Fruit fly (Drosophila melanogaster) whole organism, embryonic: ENCODE results near the gene CG1024.

Source experiments
- Abd-B ChIP-seq: fragments of 200-800 bp; sonication (Bioruptor generic); optimal IDR thresholded peaks from 2 replicates; lab custom pipeline; 2018; ENCODE audit warnings: missing biosample characterization, mild to moderate bottlenecking, missing genetic modification characterization, moderate library complexity
- Atf-2 ChIP-seq: fragments of 200-800 bp; sonication (Bioruptor generic); optimal IDR thresholded peaks from 2 replicates; lab custom pipeline; 2016; ENCODE audit warnings: missing biosample characterization, missing genetic modification characterization
- Atf6 ChIP-seq: fragments of 200-800 bp; sonication (Bioruptor generic); IDR thresholded peaks from 2 replicates; pipeline ENCODE4 v1.3.6; 2022; ENCODE audit warnings: missing biosample characterization, missing genetic modification characterization
- C15 ChIP-seq: fragments of 200-800 bp; sonication (Bioruptor generic); IDR thresholded peaks from 3 replicates; pipeline ENCODE4 v1.3.6; 2022; ENCODE audit warnings: missing biosample characterization, missing genetic modification characterization
- CG10209 ChIP-seq: fragments of 200-800 bp; sonication (Bioruptor generic); optimal IDR thresholded peaks from 3 replicates; lab custom pipeline; 2017; ENCODE audit warnings: missing biosample characterization, mild to moderate bottlenecking, missing genetic modification characterization, missing genetic modification reagents
- CG10274 ChIP-seq: fragments of 200-800 bp; sonication (Bioruptor generic); optimal IDR thresholded peaks from 3 replicates; lab custom pipeline; 2017; ENCODE audit warnings: missing biosample characterization, mild to moderate bottlenecking, missing genetic modification characterization
- CG10979 ChIP-seq: fragments of 200-800 bp; sonication (Bioruptor generic); optimal IDR thresholded peaks from 2 replicates; lab custom pipeline; 2018; ENCODE audit warnings: missing biosample characterization, mild to moderate bottlenecking, missing genetic modification characterization, moderate library complexity
- CG11247 ChIP-seq: fragments of 200-800 bp; sonication (Bioruptor generic); IDR thresholded peaks from 2 replicates; pipeline ENCODE4 v1.3.6; 2022; ENCODE audit warnings: missing biosample characterization, missing genetic modification characterization
- CG12155 ChIP-seq: fragments of 200-800 bp; sonication (Bioruptor generic); optimal IDR thresholded peaks from 3 replicates; lab custom pipeline; 2016; ENCODE audit warnings: missing biosample characterization, missing genetic modification characterization
- CG1233 ChIP-seq: fragments of 200-800 bp; sonication (Bioruptor generic); optimal IDR thresholded peaks from 4 replicates; lab custom pipeline; 2018; ENCODE audit warnings: missing biosample characterization, mild to moderate bottlenecking, missing genetic modification characterization
- CG12744 ChIP-seq: fragments of 200-800 bp; sonication (Bioruptor generic); optimal IDR thresholded peaks from 2 replicates; lab custom pipeline; 2016; ENCODE audit warnings: missing biosample characterization, missing genetic modification characterization
- CG13123 ChIP-seq: fragments of 200-800 bp; sonication (Bioruptor generic); optimal IDR thresholded peaks from 2 replicates; lab custom pipeline; 2016; ENCODE audit warnings: missing biosample characterization, missing genetic modification characterization
- CG13296 ChIP-seq: fragments of 200-800 bp; sonication (Bioruptor generic); optimal IDR thresholded peaks from 3 replicates; lab custom pipeline; 2018; ENCODE audit warnings: missing biosample characterization, mild to moderate bottlenecking, missing genetic modification characterization
- CG13894 ChIP-seq: fragments of 200-800 bp; sonication (Bioruptor generic); optimal IDR thresholded peaks from 3 replicates; lab custom pipeline; 2018; ENCODE audit warnings: missing biosample characterization, mild to moderate bottlenecking, missing genetic modification characterization, moderate library complexity
- CG14014 ChIP-seq: fragments of 200-800 bp; sonication (Bioruptor generic); IDR thresholded peaks from 2 replicates; pipeline ENCODE4 v1.3.6; 2022; ENCODE audit warnings: missing biosample characterization, missing genetic modification characterization
- CG17359 ChIP-seq: fragments of 200-800 bp; sonication (Bioruptor generic); optimal IDR thresholded peaks from 3 replicates; lab custom pipeline; 2018; ENCODE audit warnings: missing biosample characterization, mild to moderate bottlenecking, missing genetic modification characterization, moderate library complexity
- CG2875 ChIP-seq: fragments of 200-800 bp; sonication (Bioruptor generic); optimal IDR thresholded peaks from 2 replicates; lab custom pipeline; 2017; ENCODE audit warnings: missing biosample characterization, mild to moderate bottlenecking, missing genetic modification characterization, missing genetic modification reagents
- CG2889 ChIP-seq: fragments of 200-800 bp; sonication (Bioruptor generic); IDR thresholded peaks from 3 replicates; pipeline ENCODE4 v1.3.6; 2022; ENCODE audit warnings: missing biosample characterization, missing genetic modification characterization
- CG4328 ChIP-seq: fragments of 200-800 bp; sonication (Bioruptor generic); optimal IDR thresholded peaks from 3 replicates; lab custom pipeline; 2017; ENCODE audit warnings: missing biosample characterization, missing genetic modification reagents, missing genetic modification characterization
- CG4424 ChIP-seq: fragments of 200-800 bp; sonication (Bioruptor generic); optimal IDR thresholded peaks from 3 replicates; lab custom pipeline; 2016; ENCODE audit warnings: missing biosample characterization, missing genetic modification characterization
- CG4820 ChIP-seq: fragments of 200-800 bp; sonication (Bioruptor generic); optimal IDR thresholded peaks from 3 replicates; lab custom pipeline; 2016; ENCODE audit warnings: missing biosample characterization, missing genetic modification characterization
- CG5245 ChIP-seq: fragments of 200-800 bp; sonication (Bioruptor generic); optimal IDR thresholded peaks from 3 replicates; lab custom pipeline; 2016; ENCODE audit warnings: missing biosample characterization, missing genetic modification characterization
- CG6272 ChIP-seq: fragments of 200-800 bp; sonication (Bioruptor generic); IDR thresholded peaks from 2 replicates; pipeline ENCODE4 v1.3.6; 2022; ENCODE audit warnings: missing biosample characterization, missing genetic modification characterization
- CG6791 ChIP-seq: fragments of 200-800 bp; sonication (Bioruptor generic); IDR thresholded peaks from 3 replicates; pipeline ENCODE4 v1.3.6; 2022; ENCODE audit warnings: missing biosample characterization, missing genetic modification characterization; ENCODE audit not compliant: partially characterized antibody
- CG8290 ChIP-seq, 3 experiments: fragments of 200-800 bp; sonication (Bioruptor generic); optimal IDR thresholded peaks; 2 replicates each; lab custom pipeline; 2016 to 2019; ENCODE audit warnings: missing biosample characterization in 3 of 3, missing genetic modification characterization in 3 of 3, mild to moderate bottlenecking in 2 of 3, moderate library complexity in 1 of 3
- CG8388 ChIP-seq: fragments of 200-800 bp; sonication (Bioruptor generic); optimal IDR thresholded peaks from 2 replicates; lab custom pipeline; 2019; ENCODE audit warnings: missing biosample characterization, mild to moderate bottlenecking, missing genetic modification characterization, moderate library complexity
- CG9437 ChIP-seq: fragments of 200-800 bp; sonication (Bioruptor generic); optimal IDR thresholded peaks from 2 replicates; lab custom pipeline; 2018; ENCODE audit warnings: missing biosample characterization, mild to moderate bottlenecking, missing genetic modification characterization
- CTCF ChIP-seq: fragments of 200-800 bp; sonication (Bioruptor generic); optimal IDR thresholded peaks from 2 replicates; lab custom pipeline; 2017; ENCODE audit warnings: missing biosample characterization, mild to moderate bottlenecking, missing genetic modification characterization, moderate library complexity
- CrebB ChIP-seq: fragments of 200-800 bp; sonication (Bioruptor generic); optimal IDR thresholded peaks from 3 replicates; lab custom pipeline; 2018; ENCODE audit warnings: missing biosample characterization, mild to moderate bottlenecking, missing genetic modification characterization
- Doc3 ChIP-seq: fragments of 200-800 bp; sonication (Bioruptor generic); IDR thresholded peaks from 3 replicates; pipeline ENCODE4 v1.3.6; 2022; ENCODE audit warnings: missing biosample characterization, missing genetic modification characterization; ENCODE audit not compliant: partially characterized antibody
- E2f2 ChIP-seq: fragments of 200-800 bp; sonication (Bioruptor generic); IDR thresholded peaks from 2 replicates; pipeline ENCODE4 v1.3.6; 2022; ENCODE audit warnings: missing biosample characterization, missing genetic modification characterization
- HLH54F ChIP-seq: fragments of 200-800 bp; sonication (Bioruptor generic); optimal IDR thresholded peaks from 3 replicates; lab custom pipeline; 2016; ENCODE audit warnings: missing biosample characterization, missing genetic modification characterization
- Scr ChIP-seq: fragments of 200-800 bp; sonication (Bioruptor generic); IDR thresholded peaks from 2 replicates; pipeline ENCODE4 v1.3.6; 2022; ENCODE audit warnings: missing biosample characterization, missing genetic modification characterization; ENCODE audit not compliant: partially characterized antibody
- Sox100B ChIP-seq: fragments of 200-800 bp; sonication (Bioruptor generic); optimal IDR thresholded peaks from 3 replicates; lab custom pipeline; 2018; ENCODE audit warnings: missing biosample characterization, mild to moderate bottlenecking, missing genetic modification characterization
- ato ChIP-seq: fragments of 200-800 bp; sonication (Bioruptor generic); IDR thresholded peaks from 2 replicates; pipeline ENCODE4 v1.3.6; 2022; ENCODE audit warnings: missing biosample characterization, missing genetic modification characterization; ENCODE audit not compliant: partially characterized antibody
- cas ChIP-seq: fragments of 200-800 bp; sonication (Bioruptor generic); IDR thresholded peaks from 2 replicates; pipeline ENCODE4 v1.3.6; 2022; ENCODE audit warnings: missing biosample characterization, missing genetic modification characterization
- cato ChIP-seq: fragments of 200-800 bp; sonication (Bioruptor generic); optimal IDR thresholded peaks from 2 replicates; lab custom pipeline; 2016; ENCODE audit warnings: missing biosample characterization, missing genetic modification characterization, borderline replicate concordance
- croc ChIP-seq: fragments of 200-800 bp; sonication (Bioruptor generic); conservative IDR thresholded peaks from 3 replicates; pipeline ENCODE4 v1.3.6; 2022; ENCODE audit warnings: missing biosample characterization, missing genetic modification characterization
- dati ChIP-seq: fragments of 200-800 bp; sonication (Bioruptor generic); IDR thresholded peaks from 2 replicates; pipeline ENCODE4 v1.3.6; 2022; ENCODE audit warnings: missing biosample characterization, missing genetic modification characterization
- dmrt11E ChIP-seq: fragments of 200-800 bp; sonication (Bioruptor generic); optimal IDR thresholded peaks from 3 replicates; lab custom pipeline; 2018; ENCODE audit warnings: missing biosample characterization, mild to moderate bottlenecking, missing genetic modification characterization, moderate library complexity
- emc ChIP-seq: fragments of 200-800 bp; sonication (Bioruptor generic); optimal IDR thresholded peaks from 2 replicates; lab custom pipeline; 2016; ENCODE audit warnings: missing biosample characterization, missing genetic modification characterization
- ftz-f1 ChIP-seq: fragments of 200-800 bp; sonication (Bioruptor generic); optimal IDR thresholded peaks from 2 replicates; lab custom pipeline; 2016; ENCODE audit warnings: missing biosample characterization, missing genetic modification characterization
- inv ChIP-seq: fragments of 200-800 bp; sonication (Bioruptor generic); IDR thresholded peaks from 2 replicates; pipeline ENCODE4 v1.3.6; 2022; ENCODE audit warnings: missing biosample characterization, missing genetic modification characterization; ENCODE audit not compliant: partially characterized antibody
- kay ChIP-seq: fragments of 200-800 bp; sonication (Bioruptor generic); optimal IDR thresholded peaks from 2 replicates; lab custom pipeline; 2016; ENCODE audit warnings: missing biosample characterization, missing genetic modification characterization
- lilli ChIP-seq: fragments of 200-800 bp; sonication (Bioruptor generic); optimal IDR thresholded peaks from 3 replicates; lab custom pipeline; 2016; ENCODE audit warnings: missing biosample characterization, missing genetic modification characterization
- nmo ChIP-seq: fragments of 200-800 bp; sonication (Bioruptor generic); optimal IDR thresholded peaks from 2 replicates; lab custom pipeline; 2018; ENCODE audit warnings: missing biosample characterization, mild to moderate bottlenecking, missing genetic modification characterization, moderate library complexity
- oc ChIP-seq: fragments of 200-800 bp; sonication (Bioruptor generic); optimal IDR thresholded peaks from 2 replicates; lab custom pipeline; 2018; ENCODE audit warnings: missing biosample characterization, mild to moderate bottlenecking, missing genetic modification characterization, moderate library complexity
- pnt ChIP-seq: fragments of 200-800 bp; sonication (Bioruptor generic); optimal IDR thresholded peaks from 3 replicates; lab custom pipeline; 2016; ENCODE audit warnings: missing biosample characterization, missing genetic modification characterization
- repo ChIP-seq: fragments of 200-800 bp; sonication (Bioruptor generic); optimal IDR thresholded peaks from 2 replicates; lab custom pipeline; 2016; ENCODE audit warnings: missing biosample characterization, missing genetic modification characterization
- sd ChIP-seq: fragments of 200-800 bp; sonication (Bioruptor generic); optimal IDR thresholded peaks from 3 replicates; lab custom pipeline; 2018; ENCODE audit warnings: missing biosample characterization, mild to moderate bottlenecking, missing genetic modification characterization, moderate library complexity
- sens ChIP-seq: fragments of 200-800 bp; sonication (Bioruptor generic); peaks from one replicate; lab custom pipeline; 2016; ENCODE audit warnings: missing biosample characterization, missing genetic modification characterization
- sens-2 ChIP-seq: fragments of 200-800 bp; sonication (Bioruptor generic); IDR thresholded peaks from 2 replicates; pipeline ENCODE4 v1.3.6; 2022; ENCODE audit warnings: missing biosample characterization, missing genetic modification characterization

Gene CG1024

dm6 chr3R:6345814-6346213 lies 34.3 kb downstream of the CG1024 start, which contains the start of the genes SmD2 and CG18048 (continued):
- TF ChIP-seq Sox100B (GFP tag; lab: Kevin White, UChicago) = no peak
- TF ChIP-seq CG13894 (tag; lab: Kevin White, UChicago) = no peak
- TF ChIP-seq Atf-2 (GFP tag; lab: Kevin White, UChicago) = no peak
- TF ChIP-seq CTCF = peak; percentile 22
- no peak for TF ChIP-seq CG2875 (GFP tag; lab: Kevin White, UChicago)
- TF ChIP-seq croc (GFP tag; lab: Robert Waterston, UW) = no peak
- TF ChIP-seq CG8290 (GFP tag; optimal IDR thresholded peaks at IDR 0.05; lab: Kevin White, UChicago) = peak; percentile 10
- no peak for TF ChIP-seq CG8290 (tag; optimal IDR thresholded peaks at IDR 0.05; lab: Kevin White, UChicago)
- no peak for TF ChIP-seq CG2889 (GFP tag; lab: Robert Waterston, UW)
- TF ChIP-seq CG12744 (GFP tag; lab: Kevin White, UChicago) = no peak
- TF ChIP-seq sd = peak; percentile 80
- TF ChIP-seq CG13123 = peak; percentile 5
- TF ChIP-seq emc (GFP tag; lab: Kevin White, UChicago) = no peak
- TF ChIP-seq cas (GFP tag; lab: Robert Waterston, UW) = no peak
- TF ChIP-seq CG9437 (GFP tag; lab: Kevin White, UChicago) = no peak
- TF ChIP-seq CG1233 = no peak
- TF ChIP-seq oc (tag; lab: Kevin White, UChicago) = no peak
- TF ChIP-seq Abd-B (GFP tag; lab: Kevin White, UChicago) = peak; percentile 5
- TF ChIP-seq sens-2 = no peak
- TF ChIP-seq CG10274 (GFP tag; lab: Kevin White, UChicago) = no peak
- peak; percentile 74 for TF ChIP-seq Doc3 (GFP tag; lab: Robert Waterston, UW)
- TF ChIP-seq Scr (GFP tag; lab: Robert Waterston, UW) = peak; percentile 82
- peak; percentile 27 for TF ChIP-seq sens (GFP tag; lab: Kevin White, UChicago)
- TF ChIP-seq ato (GFP tag; lab: Robert Waterston, UW) = no peak
- no peak for TF ChIP-seq pnt (GFP tag; lab: Kevin White, UChicago)
- TF ChIP-seq Atf6 (GFP tag; lab: Robert Waterston, UW) = no peak
- no peak for TF ChIP-seq kay (GFP tag; lab: Kevin White, UChicago)
- no peak for TF ChIP-seq ftz-f1 (GFP tag; lab: Kevin White, UChicago)
- no peak for TF ChIP-seq CG10979 (tag; lab: Kevin White, UChicago)
- no peak for TF ChIP-seq CG8388
- TF ChIP-seq dmrt11E (tag; lab: Kevin White, UChicago) = no peak
- TF ChIP-seq CG4424 = no peak
- TF ChIP-seq CrebB (tag; lab: Kevin White, UChicago) = no peak
- no peak; the same call in 2 of the 3 replicates for TF ChIP-seq CG6791 (GFP tag; lab: Robert Waterston, UW)
- no peak for TF ChIP-seq CG17359 (tag; lab: Kevin White, UChicago)
- TF ChIP-seq cato (GFP tag; lab: Kevin White, UChicago) = no peak
- no peak for TF ChIP-seq HLH54F (GFP tag; lab: Kevin White, UChicago)
- no peak for TF ChIP-seq C15
- TF ChIP-seq CG13296 (GFP tag; lab: Kevin White, UChicago) = no peak
- no peak for TF ChIP-seq repo
- no peak for TF ChIP-seq CG5245 (GFP tag; lab: Kevin White, UChicago)
- peak; percentile 64 for TF ChIP-seq E2f2 (GFP tag; lab: Robert Waterston, UW)
- TF ChIP-seq lilli (GFP tag; lab: Kevin White, UChicago) = no peak
- TF ChIP-seq nmo = peak; percentile 70
- TF ChIP-seq CG14014 (GFP tag; lab: Robert Waterston, UW) = no peak
- no peak for TF ChIP-seq CG10209 (GFP tag; lab: Kevin White, UChicago)
- TF ChIP-seq dati (GFP tag; lab: Robert Waterston, UW) = no peak
- TF ChIP-seq inv (GFP tag; lab: Robert Waterston, UW) = peak; percentile 75
- TF ChIP-seq CG4820 (GFP tag; lab: Kevin White, UChicago) = no peak
- TF ChIP-seq CG12155 (GFP tag; lab: Kevin White, UChicago) = peak; percentile 12
- TF ChIP-seq CG6272 (GFP tag; lab: Robert Waterston, UW) = no peak
- no peak for TF ChIP-seq CG4328 (GFP tag; lab: Kevin White, UChicago)
- TF ChIP-seq CG11247 (GFP tag; lab: Robert Waterston, UW) = no peak
